Worm (Caenorhabditis elegans) whole organism, late embryonic: ENCODE data around the gene sra-27.

Source experiments
- C08G9.2 ChIP-seq: sonication (generic microtip); optimal IDR thresholded peaks from 2 replicates; lab custom pipeline; 2016; ENCODE audit warnings: mild to moderate bottlenecking, missing genetic modification characterization, moderate library complexity, missing compliant biosample characterization
- C38D4.7 ChIP-seq: fragments of 200-800 bp; sonication (Bioruptor generic); optimal IDR thresholded peaks from 2 replicates; lab custom pipeline; 2018; ENCODE audit warnings: mild to moderate bottlenecking, missing genetic modification characterization, moderate library complexity, missing compliant biosample characterization
- F13H6.1 ChIP-seq: sonication (generic microtip); optimal IDR thresholded peaks from 2 replicates; lab custom pipeline; 2016; ENCODE audit warnings: missing genetic modification characterization, missing compliant biosample characterization
- K09A11.1 ChIP-seq: sonication (generic microtip); optimal IDR thresholded peaks from 2 replicates; lab custom pipeline; 2017; ENCODE audit warnings: antibody characterized with exemption, mild to moderate bottlenecking, missing genetic modification characterization, missing compliant biosample characterization; ENCODE audit not compliant: insufficient read depth
- Y22D7AL.16 ChIP-seq: sonication (generic microtip); optimal IDR thresholded peaks from 2 replicates; lab custom pipeline; 2016; ENCODE audit warnings: missing genetic modification characterization, missing compliant biosample characterization
- ceh-14 ChIP-seq: sonication (generic microtip); optimal IDR thresholded peaks from 2 replicates; lab custom pipeline; 2016; ENCODE audit warnings: missing genotype, missing genetic modification characterization, missing compliant biosample characterization
- ceh-18 ChIP-seq: sonication (generic microtip); optimal IDR thresholded peaks from 2 replicates; lab custom pipeline; 2016; ENCODE audit warnings: missing genetic modification characterization, missing compliant biosample characterization
- ceh-19 ChIP-seq: fragments of 200-800 bp; sonication (Bioruptor generic); optimal IDR thresholded peaks from 2 replicates; lab custom pipeline; 2018; ENCODE audit warnings: mild to moderate bottlenecking, missing genetic modification characterization, missing compliant biosample characterization
- ceh-2 ChIP-seq: sonication (generic microtip); optimal IDR thresholded peaks from 2 replicates; lab custom pipeline; 2016; ENCODE audit warnings: missing genotype, missing genetic modification characterization, missing compliant biosample characterization
- ceh-24 ChIP-seq: sonication (generic microtip); optimal IDR thresholded peaks from 2 replicates; lab custom pipeline; 2016; ENCODE audit warnings: mild to moderate bottlenecking, missing genetic modification characterization, missing compliant biosample characterization
- ceh-30 ChIP-seq: fragments of 150-350 bp; optimal IDR thresholded peaks from 2 replicates; lab custom pipeline; 2014; ENCODE audit warnings: missing biosample characterization, missing genetic modification characterization
- ceh-48 ChIP-seq: sonication (generic microtip); optimal IDR thresholded peaks from 2 replicates; lab custom pipeline; 2016; ENCODE audit warnings: missing genetic modification characterization, inconsistent platforms, missing compliant biosample characterization
- ceh-6 ChIP-seq: fragments of 200-800 bp; sonication (Bioruptor generic); optimal IDR thresholded peaks from 2 replicates; lab custom pipeline; 2018; ENCODE audit warnings: mild to moderate bottlenecking, missing genetic modification characterization, missing compliant biosample characterization
- ceh-9 ChIP-seq: sonication (generic microtip); optimal IDR thresholded peaks from 2 replicates; lab custom pipeline; 2016; ENCODE audit warnings: mild to moderate bottlenecking, missing genetic modification characterization, inconsistent platforms, missing compliant biosample characterization
- dmd-4 ChIP-seq: sonication (generic microtip); optimal IDR thresholded peaks from 2 replicates; lab custom pipeline; 2016; ENCODE audit warnings: borderline replicate concordance, missing genetic modification characterization, missing compliant biosample characterization
- elt-4 ChIP-seq: sonication (generic microtip); optimal IDR thresholded peaks from 2 replicates; lab custom pipeline; 2016; ENCODE audit warnings: missing genetic modification characterization, missing compliant biosample characterization
- hlh-30 ChIP-seq: sonication (generic microtip); optimal IDR thresholded peaks from 2 replicates; lab custom pipeline; 2017; ENCODE audit warnings: antibody characterized with exemption, missing genetic modification characterization, missing compliant biosample characterization; ENCODE audit not compliant: insufficient read depth
- lin-11 ChIP-seq: fragments of 200-800 bp; sonication (Bioruptor generic); optimal IDR thresholded peaks from 2 replicates; lab custom pipeline; 2018; ENCODE audit warnings: mild to moderate bottlenecking, missing genetic modification characterization, missing compliant biosample characterization
- nfya-1 ChIP-seq: sonication (generic microtip); optimal IDR thresholded peaks from 2 replicates; lab custom pipeline; 2017; ENCODE audit warnings: missing genetic modification characterization, mild to moderate bottlenecking, missing compliant biosample characterization, antibody characterized with exemption, moderate library complexity
- nhr-232 ChIP-seq: sonication (generic microtip); optimal IDR thresholded peaks from 2 replicates; lab custom pipeline; 2016; ENCODE audit warnings: missing genetic modification characterization, missing compliant biosample characterization
- odd-2 ChIP-seq: sonication (generic microtip); optimal IDR thresholded peaks from 2 replicates; lab custom pipeline; 2017; ENCODE audit warnings: antibody characterized with exemption, mild to moderate bottlenecking, missing genetic modification characterization, missing compliant biosample characterization
- pat-9 ChIP-seq: fragments of 200-800 bp; sonication (Bioruptor generic); optimal IDR thresholded peaks from 2 replicates; lab custom pipeline; 2018; ENCODE audit warnings: mild to moderate bottlenecking, missing genetic modification characterization, moderate library complexity, missing compliant biosample characterization
- pax-1 ChIP-seq: fragments of 150-350 bp; optimal IDR thresholded peaks from 2 replicates; lab custom pipeline; 2014; ENCODE audit warnings: missing biosample characterization, missing genetic modification characterization
- pha-2 ChIP-seq: sonication (generic microtip); optimal IDR thresholded peaks from 2 replicates; lab custom pipeline; 2017; ENCODE audit warnings: mild to moderate bottlenecking, missing genetic modification characterization, missing compliant biosample characterization
- pha-4 ChIP-seq: fragments of 150-350 bp; optimal IDR thresholded peaks from 2 replicates; lab custom pipeline; 2018; ENCODE audit warnings: missing biosample characterization, missing genetic modification reagents, missing genetic modification characterization
- ref-2 ChIP-seq: sonication (generic microtip); optimal IDR thresholded peaks from 2 replicates; lab custom pipeline; 2016; ENCODE audit warnings: missing genetic modification characterization, missing compliant biosample characterization
- sdc-2 ChIP-seq: sonication (generic microtip); optimal IDR thresholded peaks from 2 replicates; lab custom pipeline; 2016; ENCODE audit warnings: missing genotype, missing genetic modification characterization, missing compliant biosample characterization
- sox-4 ChIP-seq: sonication (generic microtip); optimal IDR thresholded peaks from 2 replicates; lab custom pipeline; 2017; ENCODE audit warnings: mild to moderate bottlenecking, missing genetic modification characterization, inconsistent platforms, missing compliant biosample characterization
- tbx-2 ChIP-seq: sonication (generic microtip); optimal IDR thresholded peaks from 2 replicates; lab custom pipeline; 2016; ENCODE audit warnings: missing genetic modification characterization, missing compliant biosample characterization
- tbx-7 ChIP-seq: sonication (generic microtip); optimal IDR thresholded peaks from 2 replicates; lab custom pipeline; 2016; ENCODE audit warnings: missing genotype, missing genetic modification characterization, missing compliant biosample characterization
- unc-55 ChIP-seq: sonication (generic microtip); optimal IDR thresholded peaks from 2 replicates; lab custom pipeline; 2017; ENCODE audit warnings: missing biosample characterization, missing genetic modification reagents, missing genetic modification characterization
- unc-86 ChIP-seq: sonication (generic microtip); optimal IDR thresholded peaks from 2 replicates; lab custom pipeline; 2016; ENCODE audit warnings: missing genetic modification characterization, missing compliant biosample characterization
- zip-5 ChIP-seq: sonication (generic microtip); optimal IDR thresholded peaks from 2 replicates; lab custom pipeline; 2016; ENCODE audit warnings: missing genetic modification characterization, missing compliant biosample characterization
- ztf-16 ChIP-seq: sonication (generic microtip); optimal IDR thresholded peaks from 2 replicates; lab custom pipeline; 2017; ENCODE audit warnings: missing genetic modification characterization, missing compliant biosample characterization

sra-27 gene

DNA sequence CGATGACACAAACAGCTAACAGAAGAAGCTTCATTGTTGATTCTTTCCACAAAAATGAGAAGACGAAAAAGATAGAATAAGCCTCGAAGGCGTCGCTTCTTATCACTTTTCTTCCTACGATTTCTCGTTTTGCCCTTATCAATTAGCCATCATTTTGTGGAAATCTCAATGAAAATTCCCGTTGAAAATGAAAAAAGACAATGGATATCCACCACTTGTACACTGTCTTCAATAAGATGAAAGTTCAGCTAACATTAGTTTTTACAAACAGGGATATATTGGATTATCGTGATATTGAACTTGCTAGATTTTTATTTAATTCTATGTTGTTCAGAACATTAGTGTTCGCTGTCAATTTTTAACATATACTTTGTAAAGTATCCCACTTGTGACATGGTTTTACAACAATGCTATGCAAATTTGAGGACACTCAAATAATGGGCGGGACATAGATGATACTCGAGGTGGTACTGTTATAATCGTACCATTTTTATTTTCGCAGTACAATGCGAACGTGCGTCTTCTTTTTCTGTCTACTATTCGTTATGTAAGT, 2.1 kb upstream of the sra-27 start, which contains the start of the genes F18C5.5 and F18C5.9:
Gene F18C5.5, minus strand, starts transcription at position 101 of the 553 bp plus-strand sequence.
Gene F18C5.9, plus strand, starts transcription at position 503 of the 553 bp plus-strand sequence.
- TF ChIP-seq ref-2 (tag; lab: Kevin White, UChicago) (no peak), hlh-30 (tag; lab: Kevin White, UChicago) (no peak), tbx-2 (tag; lab: Kevin White, UChicago) (no peak), ceh-48 (tag; lab: Kevin White, UChicago) (no peak), tbx-7 (tag; lab: Kevin White, UChicago) (no peak), ceh-30 (tag; lab: Kevin White, UChicago) (no peak)

DNA sequence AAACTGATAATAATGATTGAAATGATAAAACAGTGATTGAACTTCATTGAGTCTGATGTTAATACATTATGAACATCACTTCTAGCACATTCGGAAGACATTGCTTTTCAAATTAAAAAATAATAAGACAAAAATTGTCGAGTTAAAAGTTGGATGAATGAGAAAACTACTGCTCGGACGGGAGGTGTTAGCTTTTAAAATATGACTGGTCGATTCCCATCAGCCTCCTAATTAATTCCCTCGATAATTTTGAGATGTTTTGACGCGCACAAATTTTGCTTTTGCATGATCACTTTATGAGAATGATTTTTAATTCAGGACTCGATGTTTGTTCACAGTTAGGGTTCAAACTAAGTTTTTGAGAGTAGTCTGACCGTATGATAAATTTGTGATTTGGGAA, 4.9 kb downstream of the sra-27 start, which contains the start of gene sra-28:
Gene sra-28, minus strand, starts transcription at position 101 of the 400 bp plus-strand sequence.
- TF ChIP-seq C08G9.2 (no peak), unc-55 (no peak), ceh-19 (no peak), elt-4 (tag; lab: Kevin White, UChicago) (no peak), ceh-9 (no peak)

DNA sequence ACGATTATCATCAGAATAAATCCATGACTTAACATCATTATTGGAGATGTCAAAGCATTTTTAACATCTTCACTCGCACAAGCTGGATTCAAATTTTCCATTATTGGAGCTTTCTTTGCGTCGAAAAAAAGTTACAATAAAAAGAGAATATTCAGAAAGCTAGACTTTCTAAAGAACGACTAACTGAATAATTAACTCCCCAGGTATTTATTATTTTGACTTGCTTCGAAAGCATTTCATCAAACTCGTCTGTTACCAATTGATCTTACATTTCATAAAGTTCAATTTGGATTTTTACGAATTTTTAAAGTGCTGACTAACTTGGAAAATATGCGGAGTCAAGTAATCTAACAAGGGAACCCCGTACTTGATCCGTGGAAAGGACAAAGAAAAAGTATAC, 6.8 kb downstream of the sra-27 start, which contains the start of gene sra-29:
Gene sra-29, minus strand, starts transcription at position 101 of the 400 bp plus-strand sequence.
- TF ChIP-seq unc-86 (tag; lab: Kevin White, UChicago) (no peak), Y22D7AL.16 (tag; lab: Kevin White, UChicago) (no peak), ceh-24 (tag; lab: Kevin White, UChicago) (no peak), pat-9 (tag; lab: Kevin White, UChicago) (no peak), ceh-14 (tag; lab: Kevin White, UChicago) (no peak), nhr-232 (no peak), dmd-4 (tag; lab: Kevin White, UChicago) (no peak), ceh-18 (tag; lab: Kevin White, UChicago) (no peak), ceh-6 (no peak), C08G9.2 (no peak), odd-2 (no peak), sox-4 (tag; lab: Kevin White, UChicago) (no peak)
- TF ChIP-seq, all 69 proteins: peak for 0

DNA sequence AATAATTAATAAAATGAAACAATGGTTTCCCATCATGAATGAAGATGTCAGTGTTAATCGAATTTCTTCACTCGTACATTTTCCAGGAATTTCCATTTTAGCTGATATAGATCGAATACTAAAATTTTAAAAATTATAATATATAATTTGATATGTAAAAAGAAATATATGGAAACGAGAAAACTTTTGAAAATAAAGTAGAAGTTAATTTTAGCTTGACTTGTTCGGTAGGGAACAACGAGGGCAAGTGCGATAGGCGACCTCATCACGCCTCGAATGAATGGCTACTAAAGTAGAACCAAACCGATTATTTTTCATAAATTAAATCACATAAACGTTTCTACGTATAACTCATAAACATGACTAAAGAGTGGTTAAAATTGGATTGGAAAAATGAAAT, 9.6 kb downstream of the sra-27 start, which contains the start of gene sra-31:
Gene sra-31, minus strand, starts transcription at position 101 of the 400 bp plus-strand sequence.
- TF ChIP-seq pax-1 (tag; lab: Kevin White, UChicago) (no peak), ceh-2 (tag; lab: Kevin White, UChicago) (no peak), nfya-1 (no peak), K09A11.1 (no peak), ceh-24 (tag; lab: Kevin White, UChicago) (no peak), F13H6.1 (tag; lab: Kevin White, UChicago) (no peak), ztf-16 (tag; lab: Kevin White, UChicago) (no peak), zip-5 (tag; lab: Kevin White, UChicago) (no peak), lin-11 (no peak), sdc-2 (tag; lab: Kevin White, UChicago) (no peak), pha-4 (no peak)

DNA sequence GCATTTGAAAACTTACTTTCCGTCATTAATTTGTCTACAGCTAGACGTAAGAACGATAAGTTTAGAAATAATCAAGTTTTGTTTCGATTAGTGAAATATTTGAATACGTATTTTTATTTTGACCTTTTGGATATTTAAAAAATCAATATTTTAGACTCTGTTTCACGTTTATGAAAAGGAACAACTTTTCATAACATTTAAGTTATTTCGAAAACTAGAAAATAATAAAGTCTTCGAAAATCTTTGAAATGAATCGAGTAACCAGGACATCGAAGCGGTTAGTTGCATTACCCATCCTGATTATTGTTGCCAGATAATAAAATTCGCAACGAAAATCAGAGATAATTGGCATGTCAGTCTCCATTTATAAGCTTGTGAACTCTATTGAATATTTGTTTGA, 12.4 kb downstream of the sra-27 start, which contains the start of gene C56C10.6:
Gene C56C10.6, minus strand, starts transcription at position 101 of the 400 bp plus-strand sequence.
- TF ChIP-seq C38D4.7 (GFP tag; lab: Kevin White, UChicago) (no peak), ztf-16 (tag; lab: Kevin White, UChicago) (no peak), F13H6.1 (tag; lab: Kevin White, UChicago) (no peak), dmd-4 (tag; lab: Kevin White, UChicago) (no peak), hlh-30 (tag; lab: Kevin White, UChicago) (no peak), tbx-2 (tag; lab: Kevin White, UChicago) (no peak), K09A11.1 (no peak), ceh-48 (tag; lab: Kevin White, UChicago) (no peak), pha-2 (tag; lab: Kevin White, UChicago) (no peak), ceh-18 (tag; lab: Kevin White, UChicago) (no peak), nfya-1 (no peak)
